Fruit fly (Drosophila melanogaster) whole organism, embryonic: ENCODE data around the gene GNBP3.

ENCODE experiments used
- Blimp-1 ChIP-seq: fragments of 200-800 bp; sonication (Bioruptor generic); optimal IDR thresholded peaks from 3 replicates; lab custom pipeline; 2018; ENCODE audit warnings: missing biosample characterization, missing genetic modification characterization, mild to moderate bottlenecking, moderate library complexity, missing genetic modification reagents
- BtbVII ChIP-seq: fragments of 200-800 bp; sonication (Bioruptor generic); optimal IDR thresholded peaks from 3 replicates; lab custom pipeline; 2017; ENCODE audit warnings: missing biosample characterization, mild to moderate bottlenecking, missing genetic modification characterization
- Bteb2 ChIP-seq: fragments of 200-800 bp; sonication (Bioruptor generic); optimal IDR thresholded peaks from 2 replicates; lab custom pipeline; 2016; ENCODE audit warnings: missing biosample characterization, missing genetic modification characterization
- CG10147 ChIP-seq: fragments of 200-800 bp; sonication (Bioruptor generic); optimal IDR thresholded peaks from 2 replicates; lab custom pipeline; 2019; ENCODE audit warnings: missing biosample characterization, mild to moderate bottlenecking, missing genetic modification characterization, moderate library complexity
- CG12071 ChIP-seq: fragments of 200-800 bp; sonication (Bioruptor generic); optimal IDR thresholded peaks from 3 replicates; lab custom pipeline; 2018; ENCODE audit warnings: missing biosample characterization, mild to moderate bottlenecking, missing genetic modification characterization
- CG12769 ChIP-seq: fragments of 200-800 bp; sonication (Bioruptor generic); optimal IDR thresholded peaks from 2 replicates; lab custom pipeline; 2019; ENCODE audit warnings: missing biosample characterization, mild to moderate bottlenecking, missing genetic modification characterization, moderate library complexity
- CG13624 ChIP-seq: fragments of 200-800 bp; sonication (Bioruptor generic); optimal IDR thresholded peaks from 2 replicates; lab custom pipeline; 2016; ENCODE audit warnings: missing biosample characterization, missing genetic modification characterization
- CG13775 ChIP-seq: fragments of 200-800 bp; sonication (Bioruptor generic); optimal IDR thresholded peaks from 3 replicates; lab custom pipeline; 2017; ENCODE audit warnings: missing biosample characterization, mild to moderate bottlenecking, missing genetic modification characterization
- CG14710 ChIP-seq: fragments of 200-800 bp; sonication (Bioruptor generic); optimal IDR thresholded peaks from 3 replicates; lab custom pipeline; 2019; ENCODE audit warnings: missing biosample characterization, mild to moderate bottlenecking, missing genetic modification characterization, moderate library complexity
- CG14965 ChIP-seq: fragments of 200-800 bp; sonication (Bioruptor generic); optimal IDR thresholded peaks from 2 replicates; lab custom pipeline; 2016; ENCODE audit warnings: missing biosample characterization, missing genetic modification characterization, borderline replicate concordance
- CG15011 ChIP-seq: fragments of 200-800 bp; sonication (Bioruptor generic); optimal IDR thresholded peaks from 3 replicates; lab custom pipeline; 2018; ENCODE audit warnings: missing biosample characterization, mild to moderate bottlenecking, missing genetic modification characterization
- CG17568 ChIP-seq: fragments of 200-800 bp; sonication (Bioruptor generic); optimal IDR thresholded peaks from 2 replicates; lab custom pipeline; 2018; ENCODE audit warnings: missing biosample characterization, mild to moderate bottlenecking, missing genetic modification characterization, moderate library complexity
- CG17612 ChIP-seq: fragments of 200-800 bp; sonication (Bioruptor generic); IDR thresholded peaks from 2 replicates; pipeline ENCODE4 v1.3.6; 2022; ENCODE audit warnings: missing biosample characterization, missing genetic modification characterization
- CG2116 ChIP-seq: fragments of 200-800 bp; sonication (Bioruptor generic); optimal IDR thresholded peaks from 3 replicates; lab custom pipeline; 2018; ENCODE audit warnings: missing biosample characterization, mild to moderate bottlenecking, missing genetic modification characterization
- CG2199 ChIP-seq: fragments of 200-800 bp; sonication (Bioruptor generic); IDR thresholded peaks from 3 replicates; pipeline ENCODE4 v1.3.6; 2022; ENCODE audit warnings: missing biosample characterization, missing genetic modification characterization
- CG30431 ChIP-seq: fragments of 200-800 bp; sonication (Bioruptor generic); optimal IDR thresholded peaks from 2 replicates; lab custom pipeline; 2017; ENCODE audit warnings: missing biosample characterization, missing genetic modification characterization
- CG31441 ChIP-seq: fragments of 200-800 bp; sonication (Bioruptor generic); IDR thresholded peaks from 2 replicates; pipeline ENCODE4 v1.3.6; 2022; ENCODE audit warnings: missing biosample characterization, missing genetic modification characterization
- CG3281 ChIP-seq: fragments of 200-800 bp; sonication (Bioruptor generic); optimal IDR thresholded peaks from 3 replicates; lab custom pipeline; 2017; ENCODE audit warnings: missing biosample characterization, mild to moderate bottlenecking, missing genetic modification characterization
- CG3847 ChIP-seq: fragments of 200-800 bp; sonication (Bioruptor generic); IDR thresholded peaks from 2 replicates; pipeline ENCODE4 v1.3.6; 2022; ENCODE audit warnings: missing biosample characterization, missing genetic modification characterization
- CG42726 ChIP-seq: fragments of 200-800 bp; sonication (Bioruptor generic); IDR thresholded peaks from 2 replicates; pipeline ENCODE4 v1.3.6; 2022; ENCODE audit warnings: missing biosample characterization, missing genetic modification characterization; ENCODE audit not compliant: partially characterized antibody
- CG4404 ChIP-seq: fragments of 200-800 bp; sonication (Bioruptor generic); IDR thresholded peaks from 2 replicates; pipeline ENCODE4 v1.3.6; 2022; ENCODE audit warnings: missing biosample characterization, missing genetic modification characterization
- CG4424 ChIP-seq: fragments of 200-800 bp; sonication (Bioruptor generic); optimal IDR thresholded peaks from 3 replicates; lab custom pipeline; 2016; ENCODE audit warnings: missing biosample characterization, missing genetic modification characterization
- CG6683 ChIP-seq: fragments of 200-800 bp; sonication (Bioruptor generic); optimal IDR thresholded peaks from 2 replicates; lab custom pipeline; 2017; ENCODE audit warnings: missing biosample characterization, mild to moderate bottlenecking, missing genetic modification characterization, missing genetic modification reagents
- CG7372 ChIP-seq: fragments of 200-800 bp; sonication (Bioruptor generic); IDR thresholded peaks from 2 replicates; pipeline ENCODE4 v1.3.6; 2022; ENCODE audit warnings: missing biosample characterization, missing genetic modification characterization
- CG9817 ChIP-seq: fragments of 200-800 bp; sonication (Bioruptor generic); optimal IDR thresholded peaks from 2 replicates; lab custom pipeline; 2018; ENCODE audit warnings: missing biosample characterization, mild to moderate bottlenecking, missing genetic modification characterization, moderate library complexity
- Dad ChIP-seq: fragments of 200-800 bp; sonication (Bioruptor generic); optimal IDR thresholded peaks from 3 replicates; lab custom pipeline; 2016; ENCODE audit warnings: missing biosample characterization, missing genetic modification characterization
- Dip2 ChIP-seq: fragments of 200-800 bp; sonication (Bioruptor generic); IDR thresholded peaks from 2 replicates; pipeline ENCODE4 v1.3.6; 2022; ENCODE audit warnings: missing biosample characterization, missing genetic modification characterization
- Fer1 ChIP-seq: fragments of 200-800 bp; sonication (Bioruptor generic); optimal IDR thresholded peaks from 2 replicates; lab custom pipeline; 2017; ENCODE audit warnings: missing biosample characterization, mild to moderate bottlenecking, missing genetic modification characterization
- H15 ChIP-seq: fragments of 200-800 bp; sonication (Bioruptor generic); IDR thresholded peaks from 3 replicates; pipeline ENCODE4 v1.3.6; 2022; ENCODE audit warnings: missing biosample characterization, missing genetic modification characterization
- Hand ChIP-seq: fragments of 200-800 bp; sonication (Bioruptor generic); optimal IDR thresholded peaks from 2 replicates; lab custom pipeline; 2017; ENCODE audit warnings: mild to moderate bottlenecking, missing biosample characterization, missing genetic modification reagents, missing genetic modification characterization
- Hr39 ChIP-seq: fragments of >200 bp; optimal IDR thresholded peaks from 2 replicates; lab custom pipeline; 2017
- Max ChIP-seq: fragments of 200-800 bp; sonication (Bioruptor generic); optimal IDR thresholded peaks from 2 replicates; lab custom pipeline; 2016; ENCODE audit warnings: missing biosample characterization, mild to moderate bottlenecking, missing genetic modification characterization
- bab2 ChIP-seq: fragments of 200-800 bp; sonication (Bioruptor generic); optimal IDR thresholded peaks from 2 replicates; lab custom pipeline; 2016; ENCODE audit warnings: missing biosample characterization, missing genetic modification characterization
- bbx ChIP-seq: fragments of 200-800 bp; sonication (Bioruptor generic); IDR thresholded peaks from 2 replicates; pipeline ENCODE4 v1.3.6; 2022; ENCODE audit warnings: missing biosample characterization, missing genetic modification characterization; ENCODE audit not compliant: partially characterized antibody
- cg ChIP-seq: fragments of 200-800 bp; sonication (Bioruptor generic); optimal IDR thresholded peaks from 3 replicates; lab custom pipeline; 2019; ENCODE audit warnings: missing biosample characterization, mild to moderate bottlenecking, missing genetic modification characterization, moderate library complexity
- chm ChIP-seq: fragments of 200-800 bp; sonication (Bioruptor generic); IDR thresholded peaks from 2 replicates; pipeline ENCODE4 v1.3.6; 2022; ENCODE audit warnings: missing biosample characterization, missing genetic modification characterization
- ewg ChIP-seq: fragments of 200-800 bp; sonication (Bioruptor generic); optimal IDR thresholded peaks from 3 replicates; lab custom pipeline; 2017; ENCODE audit warnings: mild to moderate bottlenecking, missing biosample characterization, missing genetic modification reagents, missing genetic modification characterization
- fru ChIP-seq: fragments of >200 bp; optimal IDR thresholded peaks from 2 replicates; lab custom pipeline; 2017
- fu2 ChIP-seq: fragments of 200-800 bp; sonication (Bioruptor generic); optimal IDR thresholded peaks from 2 replicates; lab custom pipeline; 2016; ENCODE audit warnings: missing biosample characterization, missing genetic modification characterization
- gem ChIP-seq: fragments of 200-800 bp; sonication (Bioruptor generic); optimal IDR thresholded peaks from 2 replicates; lab custom pipeline; 2019; ENCODE audit warnings: missing biosample characterization, mild to moderate bottlenecking, missing genetic modification characterization, moderate library complexity
- gsb ChIP-seq: fragments of 200-800 bp; sonication (Bioruptor generic); IDR thresholded peaks from 2 replicates; pipeline ENCODE4 v1.3.6; 2022; ENCODE audit warnings: missing biosample characterization, missing genetic modification characterization
- kay ChIP-seq: fragments of 200-800 bp; sonication (Bioruptor generic); optimal IDR thresholded peaks from 2 replicates; lab custom pipeline; 2016; ENCODE audit warnings: missing biosample characterization, missing genetic modification characterization
- ken ChIP-seq: fragments of 200-800 bp; sonication (Bioruptor generic); IDR thresholded peaks from 3 replicates; pipeline ENCODE4 v1.3.6; 2022; ENCODE audit warnings: missing biosample characterization, missing genetic modification characterization
- lmd ChIP-seq: fragments of 200-800 bp; sonication (Bioruptor generic); IDR thresholded peaks from 2 replicates; pipeline ENCODE4 v1.3.6; 2022; ENCODE audit warnings: missing biosample characterization, missing genetic modification characterization
- mam ChIP-seq: fragments of 200-800 bp; sonication (Bioruptor generic); optimal IDR thresholded peaks from 3 replicates; lab custom pipeline; 2016; ENCODE audit warnings: missing biosample characterization, missing genetic modification characterization
- pfk ChIP-seq: fragments of 200-800 bp; sonication (Bioruptor generic); optimal IDR thresholded peaks from 2 replicates; lab custom pipeline; 2018; ENCODE audit warnings: missing biosample characterization, mild to moderate bottlenecking, missing genetic modification characterization, moderate library complexity
- prd ChIP-seq, 3 experiments: fragments of >200 bp in 2 of 3; fragments of 200-800 bp in 1 of 3; sonication (Bioruptor generic) in 1 of 3; optimal IDR thresholded peaks in 2 of 3; IDR thresholded peaks in 1 of 3; 2 replicates in 2 of 3; 3 replicates in 1 of 3; pipeline versions ENCODE4 v1.3.6 to Lab custom; 2017 to 2022; ENCODE audit warnings: missing biosample characterization in 1 of 3, missing genetic modification characterization in 1 of 3
- psq ChIP-seq: fragments of 200-800 bp; sonication (Bioruptor generic); optimal IDR thresholded peaks from 2 replicates; lab custom pipeline; 2017; ENCODE audit warnings: missing biosample characterization, missing genetic modification characterization
- slp2 ChIP-seq: fragments of 200-800 bp; sonication (Bioruptor generic); optimal IDR thresholded peaks from 2 replicates; lab custom pipeline; 2016; ENCODE audit warnings: missing biosample characterization, missing genetic modification characterization
- sug ChIP-seq: fragments of 200-800 bp; optimal IDR thresholded peaks from 2 replicates; lab custom pipeline; 2019; ENCODE audit warnings: missing biosample characterization, mild to moderate bottlenecking, missing genetic modification characterization, moderate library complexity
- trem ChIP-seq: fragments of 200-800 bp; optimal IDR thresholded peaks from 3 replicates; lab custom pipeline; 2019; ENCODE audit warnings: missing biosample characterization, mild to moderate bottlenecking, missing genetic modification characterization, moderate library complexity

Gene GNBP3

DNA sequence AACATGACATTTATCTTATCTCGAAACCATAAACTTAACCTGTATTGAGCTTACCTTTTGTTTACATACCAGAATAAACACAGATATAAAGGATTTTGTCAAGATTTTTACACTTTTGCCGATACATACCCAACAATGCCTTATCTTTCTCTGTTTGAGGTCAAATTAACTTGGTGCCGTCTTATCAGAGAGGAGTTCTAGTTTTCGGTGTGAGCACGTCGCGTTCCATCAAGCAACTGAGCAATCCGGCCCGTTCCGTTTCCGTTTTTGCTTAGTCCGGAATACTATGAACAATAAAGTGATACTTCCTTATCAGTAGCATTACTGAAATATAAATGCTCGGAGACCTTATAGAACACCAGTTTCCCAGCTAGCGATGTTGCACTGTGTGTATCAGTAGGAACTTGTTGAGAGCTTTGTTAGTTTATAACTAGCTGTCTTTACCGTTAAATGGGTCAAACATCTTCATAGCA lies 31.1 kb downstream of the GNBP3 start, which contains the start of gene Galk (continued):
- TF ChIP-seq CG42726 (GFP tag; lab: Robert Waterston, UW): no peak
- TF ChIP-seq CG17612 (GFP tag; lab: Robert Waterston, UW): peak; percentile 33
- peak; percentile 41 for TF ChIP-seq fu2 (GFP tag; lab: Kevin White, UChicago)
- TF ChIP-seq Hand: peak; percentile 54
- TF ChIP-seq CG10147 (GFP tag; lab: Kevin White, UChicago): no peak
- TF ChIP-seq CG2199 (GFP tag; lab: Robert Waterston, UW): peak; percentile 34; the same call in 1 of the 3 replicates
- peak; percentile 25 for TF ChIP-seq CG13624
- no peak for TF ChIP-seq trem
- TF ChIP-seq BtbVII (GFP tag; lab: Kevin White, UChicago): peak; percentile 80
- TF ChIP-seq lmd (GFP tag; lab: Robert Waterston, UW): peak; percentile 81
- peak; percentile 35 for TF ChIP-seq CG15011
- TF ChIP-seq CG31441: 0 out of 2 replicates have a peak, but pooled peaks have one; percentile 27
- TF ChIP-seq CG2116 (GFP tag; lab: Kevin White, UChicago): no peak
- peak; percentile 62; the same call in 1 of the 3 replicates for TF ChIP-seq ken
- TF ChIP-seq Bteb2 (GFP tag; lab: Kevin White, UChicago): peak; percentile 17
- TF ChIP-seq slp2 (GFP tag; lab: Kevin White, UChicago): no peak
- TF ChIP-seq H15 (GFP tag; lab: Robert Waterston, UW): no peak
- no peak for TF ChIP-seq kay (GFP tag; lab: Kevin White, UChicago)
- no peak for TF ChIP-seq CG14965 (GFP tag; lab: Kevin White, UChicago)
- TF ChIP-seq prd (optimal IDR thresholded peaks at IDR 0.05; lab: Kevin White, UChicago): no peak
- peak; percentile 68 for TF ChIP-seq prd (GFP tag; IDR thresholded peaks at IDR 0.05; lab: Robert Waterston, UW)
- TF ChIP-seq pfk (GFP tag; lab: Kevin White, UChicago): peak; percentile 37
- no peak for TF ChIP-seq fru (lab: Kevin White, UChicago)
- TF ChIP-seq CG17568 (GFP tag; lab: Kevin White, UChicago): peak; percentile 67
- no peak for TF ChIP-seq cg (GFP tag; lab: Kevin White, UChicago)
- peak; percentile 79 for TF ChIP-seq sug (tag; lab: Kevin White, UChicago)
- peak; percentile 75 for TF ChIP-seq gsb (GFP tag; lab: Robert Waterston, UW)
- no peak for TF ChIP-seq Dip2 (GFP tag; lab: Robert Waterston, UW)
- peak; percentile 52 for TF ChIP-seq CG9817
- peak; percentile 3 for TF ChIP-seq CG4424 (GFP tag; lab: Kevin White, UChicago)
- TF ChIP-seq CG13775 (GFP tag; lab: Kevin White, UChicago): no peak
- peak; percentile 38 for TF ChIP-seq Blimp-1 (GFP tag; lab: Kevin White, UChicago)
- no peak for TF ChIP-seq CG30431 (GFP tag; lab: Kevin White, UChicago)
- no peak for TF ChIP-seq psq (GFP tag; lab: Kevin White, UChicago)
- TF ChIP-seq ewg (GFP tag; lab: Kevin White, UChicago): no peak
- peak; percentile 1 for TF ChIP-seq CG14710 (tag; lab: Kevin White, UChicago)
- TF ChIP-seq gem (tag; lab: Kevin White, UChicago): no peak
- peak; percentile 72 for TF ChIP-seq CG12071 (GFP tag; lab: Kevin White, UChicago)
- peak; percentile 54 for TF ChIP-seq CG7372 (GFP tag; lab: Robert Waterston, UW)
- no peak for TF ChIP-seq Max (GFP tag; lab: Kevin White, UChicago)
- peak; percentile 49 for TF ChIP-seq CG3281 (GFP tag; lab: Kevin White, UChicago)
- TF ChIP-seq CG4404 (GFP tag; lab: Robert Waterston, UW): no peak
- TF ChIP-seq bab2 (GFP tag; lab: Kevin White, UChicago): peak; percentile 48
- TF ChIP-seq Fer1 (GFP tag; lab: Kevin White, UChicago): peak; percentile 72
- TF ChIP-seq bbx (GFP tag; lab: Robert Waterston, UW): no peak
- TF ChIP-seq chm (GFP tag; lab: Robert Waterston, UW): 0 out of 2 replicates have a peak, but pooled peaks have one; percentile 60
- peak; percentile 88 for TF ChIP-seq CG12769 (tag; lab: Kevin White, UChicago)
- no peak for TF ChIP-seq Dad (GFP tag; lab: Kevin White, UChicago)
- TF ChIP-seq mam (GFP tag; lab: Kevin White, UChicago): peak; percentile 82
- peak; percentile 63; the same call in 1 of the 2 replicates for TF ChIP-seq CG3847 (GFP tag; lab: Robert Waterston, UW)
- peak; percentile 7 for TF ChIP-seq CG6683 (GFP tag; lab: Kevin White, UChicago)
- no peak for TF ChIP-seq Hr39
